Worm (Caenorhabditis elegans): ENCODE data around the gene F54F7.9.

Gene F54F7.9

ce11 chrX:11854432-11854831 is 5.9 kb upstream of the F54F7.9 start:
- TF ChIP-seq fos-1 (tag; optimal IDR thresholded peaks at IDR 0.05), result peak; percentile 21
- TF ChIP-seq lin-11 (tag; optimal IDR thresholded peaks at IDR 0.05), result no peak

- TF ChIP-seq lin-39 (tag; optimal IDR thresholded peaks at IDR 0.05), result no peak
Observed at ce11 chrX:11852494-11852893, 4.0 kb upstream of the F54F7.9 start, which contains the start of gene xtr-1. Gene xtr-1, plus strand, starts transcription at chrX:11852794.

ce11 chrX:11850572-11850971 is 2.1 kb upstream of the F54F7.9 start, which contains the start of gene F54F7.14:
Gene F54F7.14, plus strand, starts transcription at chrX:11850872.
- no peak for TF ChIP-seq elt-1 (tag; optimal IDR thresholded peaks at IDR 0.05)
- no peak for TF ChIP-seq blmp-1 (tag; optimal IDR thresholded peaks at IDR 0.05; ENCODE audit: insufficient read depth)
- no peak for TF ChIP-seq lin-13 (GFP tag; optimal IDR thresholded peaks at IDR 0.05)
- no peak for TF ChIP-seq nhr-12 (tag; optimal IDR thresholded peaks at IDR 0.05)
- no peak for TF ChIP-seq fos-1 (tag; optimal IDR thresholded peaks at IDR 0.05)
- TF ChIP-seq sma-3 (GFP tag; optimal IDR thresholded peaks at IDR 0.05), result no peak
- no peak for TF ChIP-seq ceh-16 (tag; optimal IDR thresholded peaks at IDR 0.05)
- no peak for TF ChIP-seq R02D3.7 (tag; optimal IDR thresholded peaks at IDR 0.05)
- no peak for TF ChIP-seq ztf-1 (GFP tag; conservative IDR thresholded peaks at IDR 0.05)
- TF ChIP-seq sem-4 (tag; optimal IDR thresholded peaks at IDR 0.05), result no peak
- TF ChIP-seq unc-55 (GFP tag; optimal IDR thresholded peaks at IDR 0.05), result no peak
- no peak for TF ChIP-seq peb-1 (tag; optimal IDR thresholded peaks at IDR 0.05)
- TF ChIP-seq F13H6.1 (tag; optimal IDR thresholded peaks at IDR 0.05), result no peak
- TF ChIP-seq aly-2 (tag; optimal IDR thresholded peaks at IDR 0.05), result no peak
- no peak for TF ChIP-seq ama-1 (optimal IDR thresholded peaks at IDR 0.05)
- no peak for TF ChIP-seq snpc-4 (tag; optimal IDR thresholded peaks at IDR 0.05)
- TF ChIP-seq C34F6.9 (tag; optimal IDR thresholded peaks at IDR 0.05), result no peak
- TF ChIP-seq gmeb-1 (tag; optimal IDR thresholded peaks at IDR 0.05), result no peak

- TF ChIP-seq ceh-82 (tag; optimal IDR thresholded peaks at IDR 0.05) (no peak), unc-39 (tag; optimal IDR thresholded peaks at IDR 0.05) (no peak), unc-55 (GFP tag; optimal IDR thresholded peaks at IDR 0.05) (no peak), nhr-77 (tag; optimal IDR thresholded peaks at IDR 0.05) (no peak), R02D3.7 (tag; optimal IDR thresholded peaks at IDR 0.05) (no peak), ztf-4 (tag; optimal IDR thresholded peaks at IDR 0.05) (no peak), dmd-4 (tag; optimal IDR thresholded peaks at IDR 0.05) (no peak), lin-39 (tag; optimal IDR thresholded peaks at IDR 0.05) (no peak)
Observed at ce11 chrX:11850082-11850481, 1.6 kb upstream of the F54F7.9 start, which contains the start of gene F54F7.3. Gene F54F7.3, minus strand, starts transcription at chrX:11850182.

- TF ChIP-seq nhr-129 (tag; optimal IDR thresholded peaks at IDR 0.05) (no peak), sma-9 (GFP tag; optimal IDR thresholded peaks at IDR 0.05) (no peak), sma-9 (tag; optimal IDR thresholded peaks at IDR 0.05) (no peak), snpc-4 (tag; optimal IDR thresholded peaks at IDR 0.05) (no peak), fos-1 (tag; optimal IDR thresholded peaks at IDR 0.05) (no peak), nhr-10 (tag; optimal IDR thresholded peaks at IDR 0.05) (no peak), egl-27 (tag; optimal IDR thresholded peaks at IDR 0.05) (no peak)
Observed at ce11 chrX:11843363-11843762, 5.2 kb downstream of the F54F7.9 start, which contains the start of gene F54F7.2. Gene F54F7.2, plus strand, starts transcription at chrX:11843663.

ce11 chrX:11837378-11837777 is 11.1 kb downstream of the F54F7.9 start, which contains the start of gene taf-7.1:
Gene taf-7.1, minus strand, starts transcription at chrX:11837478.
- no peak for TF ChIP-seq ztf-11 (tag; optimal IDR thresholded peaks at IDR 0.05)
- no peak for TF ChIP-seq ztf-1 (GFP tag; conservative IDR thresholded peaks at IDR 0.05)
- no peak for TF ChIP-seq nhr-6 (tag; optimal IDR thresholded peaks at IDR 0.05)
- TF ChIP-seq nhr-10 (tag; optimal IDR thresholded peaks at IDR 0.05), result no peak
- TF ChIP-seq alr-1 (tag; optimal IDR thresholded peaks at IDR 0.05), result no peak
- no peak for TF ChIP-seq ceh-16 (tag; optimal IDR thresholded peaks at IDR 0.05)
- no peak for TF ChIP-seq peb-1 (tag; optimal IDR thresholded peaks at IDR 0.05)
- TF ChIP-seq sma-3 (GFP tag; optimal IDR thresholded peaks at IDR 0.05), result no peak
- no peak for TF ChIP-seq nhr-21 (tag; optimal IDR thresholded peaks at IDR 0.05)
- TF ChIP-seq lin-39 (tag; optimal IDR thresholded peaks at IDR 0.05), result no peak
- no peak for TF ChIP-seq ceh-82 (tag; optimal IDR thresholded peaks at IDR 0.05)

Data from whole organism, L2 larva.